Worm (Caenorhabditis elegans) whole organism, young adult: ENCODE measurements around the gene sre-28.

Experiments
- B0035.1 ChIP-seq: sonication (generic microtip); optimal IDR thresholded peaks from 2 replicates; lab custom pipeline; 2016; ENCODE audit warnings: missing genetic modification characterization, mild to moderate bottlenecking, missing compliant biosample characterization, missing genotype, missing genetic modification reagents
- B0336.3 ChIP-seq: fragments of 200-800 bp; sonication (Bioruptor generic); IDR thresholded peaks from 2 replicates; pipeline ENCODE4 v1.3.6; 2022; ENCODE audit warnings: missing genetic modification characterization, missing compliant biosample characterization
- C17E4.6 ChIP-seq: fragments of 200-800 bp; sonication (Bioruptor generic); IDR thresholded peaks from 2 replicates; pipeline ENCODE4 v1.3.6; 2022; ENCODE audit warnings: missing genetic modification reagents, missing genetic modification characterization, missing compliant biosample characterization
- D2030.7 ChIP-seq: fragments of 200-800 bp; sonication (Bioruptor generic); IDR thresholded peaks from 2 replicates; pipeline ENCODE4 v1.3.6; 2022; ENCODE audit warnings: missing genetic modification reagents, missing genetic modification characterization, missing compliant biosample characterization
- F55B11.4 ChIP-seq: sonication (generic microtip); optimal IDR thresholded peaks from 2 replicates; lab custom pipeline; 2016; ENCODE audit warnings: missing compliant biosample characterization, missing genetic modification characterization, borderline replicate concordance; ENCODE audit not compliant: insufficient read depth
- F57C9.4 ChIP-seq: sonication (generic microtip); optimal IDR thresholded peaks from 2 replicates; lab custom pipeline; 2017; ENCODE audit warnings: mild to moderate bottlenecking, missing genetic modification characterization, missing compliant biosample characterization
- Y53G8AR.9 ChIP-seq: fragments of 200-800 bp; sonication (Bioruptor generic); conservative IDR thresholded peaks from 2 replicates; pipeline ENCODE4 v1.3.6; 2022; ENCODE audit warnings: missing genetic modification reagents, missing genetic modification characterization, missing compliant biosample characterization
- atf-7 ChIP-seq: sonication (generic microtip); optimal IDR thresholded peaks from 2 replicates; lab custom pipeline; 2017; ENCODE audit warnings: mild to moderate bottlenecking, missing genetic modification characterization, missing compliant biosample characterization
- attf-6 ChIP-seq: fragments of 200-800 bp; sonication (Bioruptor generic); IDR thresholded peaks from 2 replicates; pipeline ENCODE4 v1.3.6; 2022; ENCODE audit warnings: missing genetic modification reagents, missing genetic modification characterization, missing compliant biosample characterization
- ceh-27 ChIP-seq: fragments of 200-800 bp; sonication (Bioruptor generic); optimal IDR thresholded peaks from 2 replicates; lab custom pipeline; 2018; ENCODE audit warnings: mild to moderate bottlenecking, missing genetic modification characterization, moderate library complexity, missing compliant biosample characterization
- ceh-79 ChIP-seq: sonication (generic microtip); optimal IDR thresholded peaks from 2 replicates; lab custom pipeline; 2017; ENCODE audit warnings: mild to moderate bottlenecking, missing genetic modification characterization, missing compliant biosample characterization
- chd-7 ChIP-seq: sonication (generic microtip); optimal IDR thresholded peaks from 2 replicates; lab custom pipeline; 2016; ENCODE audit warnings: mild to moderate bottlenecking, missing genetic modification characterization, moderate library complexity, missing compliant biosample characterization
- die-1 ChIP-seq: sonication (generic microtip); optimal IDR thresholded peaks from 2 replicates; lab custom pipeline; 2016; ENCODE audit warnings: missing genotype, mild to moderate bottlenecking, missing genetic modification characterization, missing compliant biosample characterization
- efl-1 ChIP-seq: fragments of 150-350 bp; optimal IDR thresholded peaks from 2 replicates; lab custom pipeline; 2014; ENCODE audit warnings: missing biosample characterization, missing genetic modification reagents, missing genetic modification characterization
- ets-4 ChIP-seq: fragments of 200-800 bp; sonication (Bioruptor generic); optimal IDR thresholded peaks from 2 replicates; lab custom pipeline; 2018; ENCODE audit warnings: mild to moderate bottlenecking, missing genetic modification characterization, missing compliant biosample characterization
- hsf-1 ChIP-seq: fragments of 200-800 bp; sonication (Bioruptor generic); IDR thresholded peaks from 2 replicates; pipeline ENCODE4 v1.3.6; 2022; ENCODE audit warnings: missing genetic modification reagents, missing genetic modification characterization, missing compliant biosample characterization
- lag-1 ChIP-seq: fragments of 200-800 bp; sonication (Bioruptor generic); IDR thresholded peaks from 2 replicates; pipeline ENCODE4 v1.3.6; 2022; ENCODE audit warnings: missing genetic modification reagents, missing genetic modification characterization, missing compliant biosample characterization
- let-607 ChIP-seq, 2 experiments: fragments of 200-800 bp in 1 of 2; sonication (Bioruptor generic) in 1 of 2; sonication (generic microtip) in 1 of 2; optimal IDR thresholded peaks; 2 replicates each; lab custom pipeline; 2016 to 2018; ENCODE audit warnings: mild to moderate bottlenecking in 2 of 2, missing compliant biosample characterization in 2 of 2, missing genetic modification characterization in 2 of 2, moderate library complexity in 2 of 2, missing genotype in 1 of 2
- lin-26 ChIP-seq: fragments of 200-800 bp; sonication (Bioruptor generic); IDR thresholded peaks from 2 replicates; pipeline ENCODE4 v1.3.6; 2022; ENCODE audit warnings: missing genetic modification reagents, missing genetic modification characterization, missing compliant biosample characterization
- lin-35 ChIP-seq, 3 experiments: fragments of 150-350 bp in 2 of 3; sonication (generic microtip) in 1 of 3; optimal IDR thresholded peaks; 2 replicates each; lab custom pipeline; 2014 to 2018; ENCODE audit warnings: missing biosample characterization in 3 of 3, missing genetic modification characterization in 3 of 3, missing genetic modification reagents in 3 of 3
- lin-40 ChIP-seq: sonication (generic microtip); optimal IDR thresholded peaks from 2 replicates; lab custom pipeline; 2016; ENCODE audit warnings: missing genetic modification characterization, mild to moderate bottlenecking, missing compliant biosample characterization, missing genotype, missing genetic modification reagents
- madf-10 ChIP-seq: sonication (generic microtip); optimal IDR thresholded peaks from 2 replicates; lab custom pipeline; 2016; ENCODE audit warnings: mild to moderate bottlenecking, missing genetic modification characterization, missing compliant biosample characterization
- madf-8 ChIP-seq: fragments of 200-800 bp; sonication (Bioruptor generic); conservative IDR thresholded peaks from 2 replicates; pipeline ENCODE4 v1.3.6; 2022; ENCODE audit warnings: missing genetic modification reagents, missing genetic modification characterization, missing compliant biosample characterization
- mes-4 ChIP-seq: sonication (generic microtip); optimal IDR thresholded peaks from 2 replicates; lab custom pipeline; 2016; ENCODE audit warnings: missing genotype, missing genetic modification characterization, missing compliant biosample characterization
- mxl-1 ChIP-seq: sonication (generic microtip); optimal IDR thresholded peaks from 2 replicates; lab custom pipeline; 2016; ENCODE audit warnings: missing genetic modification characterization, missing compliant biosample characterization
- nfya-1 ChIP-seq: sonication (generic microtip); optimal IDR thresholded peaks from 2 replicates; lab custom pipeline; 2017; ENCODE audit warnings: antibody characterized with exemption, missing compliant biosample characterization, missing genetic modification characterization, borderline replicate concordance; ENCODE audit not compliant: insufficient read depth
- nfya-2 ChIP-seq: fragments of 200-800 bp; sonication (Bioruptor generic); IDR thresholded peaks from 2 replicates; pipeline ENCODE4 v1.3.6; 2022; ENCODE audit warnings: missing genetic modification reagents, missing genetic modification characterization, missing compliant biosample characterization
- nfyb-1 ChIP-seq: fragments of 200-800 bp; sonication (Bioruptor generic); IDR thresholded peaks from 2 replicates; pipeline ENCODE4 v1.3.6; 2022; ENCODE audit warnings: missing genetic modification reagents, missing genetic modification characterization, missing compliant biosample characterization
- rcor-1 ChIP-seq: fragments of 200-800 bp; sonication (Bioruptor generic); IDR thresholded peaks from 2 replicates; pipeline ENCODE4 v1.3.6; 2022; ENCODE audit warnings: missing genetic modification reagents, missing genetic modification characterization, missing compliant biosample characterization
- repo-1 ChIP-seq: sonication (generic microtip); optimal IDR thresholded peaks from 2 replicates; lab custom pipeline; 2017; ENCODE audit warnings: mild to moderate bottlenecking, missing genetic modification characterization, missing compliant biosample characterization
- sdz-38 ChIP-seq: sonication (generic microtip); optimal IDR thresholded peaks from 2 replicates; lab custom pipeline; 2016; ENCODE audit warnings: missing genotype, missing genetic modification characterization, missing compliant biosample characterization
- snpc-1.3 ChIP-seq: sonication (generic microtip); optimal IDR thresholded peaks from 2 replicates; lab custom pipeline; 2017; ENCODE audit warnings: missing genetic modification characterization, mild to moderate bottlenecking, missing compliant biosample characterization, antibody characterized with exemption, moderate library complexity, missing genotype, missing genetic modification reagents; ENCODE audit not compliant: insufficient read depth
- snpc-3.4 ChIP-seq: sonication (generic microtip); optimal IDR thresholded peaks from 2 replicates; lab custom pipeline; 2017; ENCODE audit warnings: missing genetic modification characterization, mild to moderate bottlenecking, missing compliant biosample characterization, antibody characterized with exemption, moderate library complexity, missing genotype, missing genetic modification reagents
- snpc-4 ChIP-seq, 5 experiments: fragments of 150-350 bp in 1 of 5; sonication (generic microtip) in 4 of 5; optimal IDR thresholded peaks; 2 replicates each; lab custom pipeline; 2014 to 2018; ENCODE audit warnings: missing genetic modification characterization in 5 of 5, missing biosample characterization in 3 of 5, antibody characterized with exemption in 2 of 5, mild to moderate bottlenecking in 2 of 5, missing compliant biosample characterization in 2 of 5, missing genotype in 2 of 5, moderate library complexity in 2 of 5, missing genetic modification reagents in 1 of 5
- tbp1 ChIP-seq: fragments of 200-800 bp; sonication (Bioruptor generic); optimal IDR thresholded peaks from 2 replicates; lab custom pipeline; 2018; ENCODE audit warnings: mild to moderate bottlenecking, missing genetic modification characterization, missing compliant biosample characterization
- tbx-9 ChIP-seq: sonication (generic microtip); optimal IDR thresholded peaks from 2 replicates; lab custom pipeline; 2016; ENCODE audit warnings: borderline replicate concordance, missing genetic modification characterization, inconsistent platforms, missing compliant biosample characterization
- unc-62 ChIP-seq: fragments of 150-350 bp; optimal IDR thresholded peaks from 2 replicates; lab custom pipeline; 2014; ENCODE audit warnings: missing biosample characterization, missing genetic modification reagents, missing genetic modification characterization
- xnd-1 ChIP-seq: sonication (generic microtip); optimal IDR thresholded peaks from 2 replicates; lab custom pipeline; 2016; ENCODE audit warnings: missing genotype, missing genetic modification reagents, missing genetic modification characterization, missing compliant biosample characterization
- zfh-2 ChIP-seq: fragments of 200-800 bp; sonication (Bioruptor generic); conservative IDR thresholded peaks from 2 replicates; pipeline ENCODE4 v1.3.6; 2022; ENCODE audit warnings: missing genetic modification reagents, missing genetic modification characterization, missing compliant biosample characterization
- zim-3 ChIP-seq: sonication (generic microtip); optimal IDR thresholded peaks from 2 replicates; lab custom pipeline; 2017; ENCODE audit warnings: mild to moderate bottlenecking, missing genetic modification characterization, moderate library complexity, missing compliant biosample characterization
- ztf-26 ChIP-seq: sonication (generic microtip); optimal IDR thresholded peaks from 2 replicates; lab custom pipeline; 2017; ENCODE audit warnings: missing genetic modification characterization, missing compliant biosample characterization

The sre-28 gene

DNA sequence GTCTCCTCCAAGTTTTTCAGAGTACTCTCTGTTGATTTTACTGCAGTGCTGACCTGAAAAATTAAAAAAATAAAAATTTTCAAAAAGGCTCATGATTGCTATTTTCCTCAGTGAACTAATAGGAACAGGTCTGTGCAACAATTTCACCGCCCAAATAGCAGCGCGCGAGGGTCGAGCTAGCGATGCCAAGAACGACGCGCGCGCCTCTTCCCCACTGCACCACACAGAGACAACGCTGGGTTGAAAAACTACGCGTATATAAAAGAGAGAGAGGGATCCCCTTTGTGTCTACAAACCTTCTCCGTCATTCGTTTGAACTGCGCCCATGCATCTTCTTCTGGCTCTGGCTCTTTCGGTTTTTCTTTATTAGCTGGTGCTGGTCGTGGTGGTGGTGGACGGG lies 25.9 kb downstream of the sre-28 start (continued):
- TF ChIP-seq nfya-1 (tag; lab: Kevin White, UChicago), result no peak
- TF ChIP-seq zim-3, result peak; percentile 94
- TF ChIP-seq snpc-1.3, result peak; percentile 92
- 0 out of 2 replicates have a peak, but pooled peaks have one; percentile 35 for TF ChIP-seq Y53G8AR.9 (GFP tag; lab: Robert Waterston, UW)
- TF ChIP-seq ztf-26 (tag; lab: Kevin White, UChicago), result peak; percentile 75
- TF ChIP-seq rcor-1 (GFP tag; lab: Robert Waterston, UW), result peak; percentile 69
- peak; percentile 97 for TF ChIP-seq die-1 (tag; lab: Kevin White, UChicago)
- TF ChIP-seq madf-10 (tag; lab: Kevin White, UChicago), result peak; percentile 85
- peak; percentile 86 for TF ChIP-seq B0336.3 (GFP tag; lab: Robert Waterston, UW)
- TF ChIP-seq lin-40, result peak; percentile 77
- TF ChIP-seq snpc-3.4 (tag; lab: Kevin White, UChicago), result peak; percentile 84
- no peak for TF ChIP-seq unc-62 (GFP tag; lab: Kevin White, UChicago)
- peak; percentile 78 for TF ChIP-seq ceh-27
- peak; percentile 95 for TF ChIP-seq chd-7 (tag; lab: Kevin White, UChicago)
- peak; percentile 72; the same call in 1 of the 2 replicates for TF ChIP-seq C17E4.6 (GFP tag; lab: Robert Waterston, UW)
- TF ChIP-seq efl-1, result peak; percentile 32
- peak; percentile 99 for TF ChIP-seq lin-26 (GFP tag; lab: Robert Waterston, UW)
- TF ChIP-seq xnd-1 (tag; lab: Kevin White, UChicago), result peak; percentile 16
- peak; percentile 93 for TF ChIP-seq nfyb-1
- peak; percentile 94 for TF ChIP-seq repo-1
- peak; percentile 84 for TF ChIP-seq ets-4 (GFP tag; lab: Kevin White, UChicago)
- TF ChIP-seq D2030.7 (GFP tag; lab: Robert Waterston, UW), result peak; percentile 58
- TF ChIP-seq tbp1 (GFP tag; lab: Kevin White, UChicago), result peak; percentile 99
- TF ChIP-seq sdz-38, result peak; percentile 48
- peak; percentile 89 for TF ChIP-seq B0035.1 (tag; lab: Kevin White, UChicago)
- no peak for TF ChIP-seq nfya-2 (GFP tag; lab: Robert Waterston, UW)
- TF ChIP-seq attf-6 (GFP tag; lab: Robert Waterston, UW), result peak; percentile 40; the same call in 1 of the 2 replicates
- TF ChIP-seq lin-35 (GFP tag; optimal IDR thresholded peaks at IDR 0.05; lab: Kevin White, UChicago), result peak in 2 of 3 experiments; percentile 35 to 70
- no peak for TF ChIP-seq F55B11.4 (tag; lab: Kevin White, UChicago)
- peak; percentile 98 for TF ChIP-seq mxl-1 (tag; lab: Kevin White, UChicago)
- peak; percentile 62 to 73 for TF ChIP-seq let-607 (tag; optimal IDR thresholded peaks at IDR 0.05; lab: Kevin White, UChicago)

ce11 chrV:9974264-9974663 lies 30.1 kb downstream of the sre-28 start:
- TF ChIP-seq F57C9.4 (tag; lab: Kevin White, UChicago) (no peak), zfh-2 (0 out of 2 replicates have a peak, but pooled peaks have one; percentile 21), lag-1 (no peak), hsf-1 (0 out of 2 replicates have a peak, but pooled peaks have one; percentile 31), tbx-9 (tag; lab: Kevin White, UChicago) (no peak)

- TF ChIP-seq madf-8 (GFP tag; lab: Robert Waterston, UW) (no peak), F55B11.4 (tag; lab: Kevin White, UChicago) (no peak), snpc-4 (GFP tag; optimal IDR thresholded peaks at IDR 0.05; lab: Kevin White, UChicago) (no peak), snpc-4 (tag; optimal IDR thresholded peaks at IDR 0.05; lab: Kevin White, UChicago) (no peak), mes-4 (no peak), atf-7 (tag; lab: Kevin White, UChicago) (no peak), ceh-79 (no peak), D2030.7 (GFP tag; lab: Robert Waterston, UW) (no peak)
- TF ChIP-seq, all 124 proteins: peak for 0
Observed at ce11 chrV:9976138-9976537, 31.9 kb downstream of the sre-28 start, which contains the start of gene unc-41. Gene unc-41, minus strand, starts transcription at chrV:9976238.
